Worm (Caenorhabditis elegans): Measurements from ENCODE around the gene gmps-1.
"Not testable (repeated sequence)": the region's sequence is repeated elsewhere in the genome, so short reads cannot be mapped to it uniquely, and the experiment has no call there.

Gene gmps-1

ce11 chrII:10868670-10869246 is at the start of gene gmps-1, which contains the start of gene cap-2:
Gene gmps-1 (minus strand): TSS chrII:10868720.
Gene cap-2 (plus strand): TSS chrII:10869196.
- TF ChIP-seq ztf-23 (GFP tag; IDR thresholded peaks at IDR 0.05) (peak; percentile 59; the same call in 1 of the 2 replicates), cog-1 (tag; optimal IDR thresholded peaks at IDR 0.05) (peak; percentile 64), klf-2 (GFP tag; conservative IDR thresholded peaks at IDR 0.05) (no peak), T22C8.4 (GFP tag; IDR thresholded peaks at IDR 0.05) (peak; percentile 86), flt-1 (GFP tag; IDR thresholded peaks at IDR 0.05) (peak; percentile 76), med-1 (GFP tag; optimal IDR thresholded peaks at IDR 0.05; ENCODE audit: insufficient read depth) (no peak)

- TF ChIP-seq med-1 (GFP tag; optimal IDR thresholded peaks at IDR 0.05; ENCODE audit: insufficient read depth) = no peak
Measured at ce11 chrII:10917174-10917573, 48.7 kb upstream of the gmps-1 start, which contains the start of gene F44F4.10. Gene F44F4.10 (minus strand): TSS chrII:10917274.

DNA sequence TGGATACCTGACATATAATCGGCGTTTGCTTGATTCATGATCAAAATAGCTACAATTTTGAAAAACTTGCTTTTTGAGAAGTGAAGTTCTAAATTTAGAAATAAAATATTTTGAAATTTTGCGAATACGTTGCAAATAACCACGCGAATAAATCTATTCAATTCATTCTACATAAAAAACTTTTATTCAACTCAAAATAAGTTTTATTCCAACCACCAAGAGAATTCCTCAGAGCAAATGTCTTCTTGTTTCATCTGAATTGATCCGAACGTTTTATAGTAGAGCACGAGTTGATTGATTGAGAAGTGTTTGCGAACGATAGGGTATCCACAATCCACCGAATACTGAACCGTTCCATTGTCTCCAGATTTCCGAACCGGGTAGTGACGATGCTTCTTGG is 47.2 kb upstream of the gmps-1 start, which contains the start of gene F44F4.9:
Gene F44F4.9, minus strand, starts transcription at position 101 of the 400 bp plus-strand sequence.
- TF ChIP-seq tab-1 (GFP tag; IDR thresholded peaks at IDR 0.05) (no peak), ref-1 (GFP tag; conservative IDR thresholded peaks at IDR 0.05) (no peak), ztf-23 (GFP tag; IDR thresholded peaks at IDR 0.05) (no peak), med-1 (GFP tag; optimal IDR thresholded peaks at IDR 0.05; ENCODE audit: insufficient read depth) (no peak), flt-1 (GFP tag; IDR thresholded peaks at IDR 0.05) (no peak), cog-1 (tag; optimal IDR thresholded peaks at IDR 0.05) (no peak), klf-2 (GFP tag; conservative IDR thresholded peaks at IDR 0.05) (no peak), T22C8.4 (GFP tag; IDR thresholded peaks at IDR 0.05) (no peak), ztf-29 (GFP tag; IDR thresholded peaks at IDR 0.05) (no peak)

DNA sequence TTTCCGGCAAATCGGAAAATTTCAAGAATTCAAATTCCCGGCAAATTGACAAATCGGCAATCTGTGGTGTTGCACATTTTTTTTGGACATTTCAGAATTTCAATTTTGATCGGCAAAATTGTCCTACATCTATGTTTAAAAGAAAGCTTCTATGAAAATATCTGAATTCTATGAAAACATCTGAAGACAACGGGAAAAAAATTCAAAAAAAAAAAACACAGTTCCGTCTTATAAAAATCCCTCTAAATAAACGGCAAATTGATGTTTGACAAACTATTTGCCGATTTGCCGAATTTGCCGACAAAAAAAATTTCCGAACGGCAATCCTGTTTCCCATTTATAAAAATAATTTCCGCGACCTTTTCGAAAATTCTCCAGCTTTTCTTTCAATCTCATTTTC is 45.8 kb upstream of the gmps-1 start, which contains the start of gene F44F4.15:
Gene F44F4.15, plus strand, starts transcription at position 301 of the 400 bp plus-strand sequence.
- TF ChIP-seq ref-1 (GFP tag; conservative IDR thresholded peaks at IDR 0.05) = no peak

- TF ChIP-seq tab-1 (GFP tag; IDR thresholded peaks at IDR 0.05) (no peak), ztf-29 (GFP tag; IDR thresholded peaks at IDR 0.05) (no peak), cog-1 (tag; optimal IDR thresholded peaks at IDR 0.05) (no peak), ztf-23 (GFP tag; IDR thresholded peaks at IDR 0.05) (no peak), T22C8.4 (GFP tag; IDR thresholded peaks at IDR 0.05) (no peak)
Measured at ce11 chrII:10912995-10913394, 44.5 kb upstream of the gmps-1 start.

- no peak for TF ChIP-seq T22C8.4 (GFP tag; IDR thresholded peaks at IDR 0.05)
- no peak for TF ChIP-seq cog-1 (tag; optimal IDR thresholded peaks at IDR 0.05)
- TF ChIP-seq ref-1 (GFP tag; conservative IDR thresholded peaks at IDR 0.05) = no peak
- TF ChIP-seq flt-1 (GFP tag; IDR thresholded peaks at IDR 0.05) = no peak
- no peak for TF ChIP-seq ztf-23 (GFP tag; IDR thresholded peaks at IDR 0.05)
- TF ChIP-seq klf-2 (GFP tag; conservative IDR thresholded peaks at IDR 0.05) = no peak
Measured at ce11 chrII:10910219-10910618, 41.7 kb upstream of the gmps-1 start, which contains the start of gene sra-11. Gene sra-11 (minus strand): TSS chrII:10910319.

ce11 chrII:10904379-10904778 is 35.9 kb upstream of the gmps-1 start, which contains the start of gene sra-12:
Gene sra-12 (minus strand): TSS chrII:10904479.
- TF ChIP-seq med-1 (GFP tag; optimal IDR thresholded peaks at IDR 0.05; ENCODE audit: insufficient read depth); cog-1 (tag; optimal IDR thresholded peaks at IDR 0.05); klf-2 (GFP tag; conservative IDR thresholded peaks at IDR 0.05): not testable (repeated sequence)

- TF ChIP-seq ztf-23 (GFP tag; IDR thresholded peaks at IDR 0.05) (no peak), med-1 (GFP tag; optimal IDR thresholded peaks at IDR 0.05; ENCODE audit: insufficient read depth) (no peak), tab-1 (GFP tag; IDR thresholded peaks at IDR 0.05) (no peak), ztf-29 (GFP tag; IDR thresholded peaks at IDR 0.05) (no peak), ref-1 (GFP tag; conservative IDR thresholded peaks at IDR 0.05) (no peak)
Measured at ce11 chrII:10902104-10902503, 33.6 kb upstream of the gmps-1 start, which contains the start of gene gly-1. Gene gly-1 (minus strand): TSS chrII:10902204.

DNA sequence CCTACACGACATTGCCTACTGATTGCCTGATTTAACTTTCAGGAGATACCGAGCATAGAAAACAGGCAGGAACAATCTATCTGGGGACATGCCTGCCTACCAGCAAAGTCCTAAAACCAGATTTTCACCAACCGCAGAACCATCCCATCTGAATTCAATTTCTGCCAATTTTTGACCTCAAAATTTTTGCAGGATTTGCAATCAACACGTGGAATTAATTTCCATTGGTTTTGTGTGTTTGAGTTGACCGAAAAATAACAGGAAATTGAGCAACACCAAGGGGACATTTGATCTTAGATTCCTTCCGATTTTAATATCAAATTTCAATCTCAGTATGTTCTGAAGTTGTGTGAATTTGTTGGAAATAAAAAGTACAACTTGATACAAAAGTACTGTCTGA is 30.5 kb upstream of the gmps-1 start:
- TF ChIP-seq flt-1 (GFP tag; IDR thresholded peaks at IDR 0.05) = no peak
- TF ChIP-seq cog-1 (tag; optimal IDR thresholded peaks at IDR 0.05) = no peak
- TF ChIP-seq ztf-29 (GFP tag; IDR thresholded peaks at IDR 0.05) = no peak
- no peak for TF ChIP-seq T22C8.4 (GFP tag; IDR thresholded peaks at IDR 0.05)
- no peak for TF ChIP-seq ztf-23 (GFP tag; IDR thresholded peaks at IDR 0.05)
- TF ChIP-seq med-1 (GFP tag; optimal IDR thresholded peaks at IDR 0.05; ENCODE audit: insufficient read depth) = no peak
- TF ChIP-seq tab-1 (GFP tag; IDR thresholded peaks at IDR 0.05) = no peak
- no peak for TF ChIP-seq klf-2 (GFP tag; conservative IDR thresholded peaks at IDR 0.05)
- no peak for TF ChIP-seq ref-1 (GFP tag; conservative IDR thresholded peaks at IDR 0.05)

DNA sequence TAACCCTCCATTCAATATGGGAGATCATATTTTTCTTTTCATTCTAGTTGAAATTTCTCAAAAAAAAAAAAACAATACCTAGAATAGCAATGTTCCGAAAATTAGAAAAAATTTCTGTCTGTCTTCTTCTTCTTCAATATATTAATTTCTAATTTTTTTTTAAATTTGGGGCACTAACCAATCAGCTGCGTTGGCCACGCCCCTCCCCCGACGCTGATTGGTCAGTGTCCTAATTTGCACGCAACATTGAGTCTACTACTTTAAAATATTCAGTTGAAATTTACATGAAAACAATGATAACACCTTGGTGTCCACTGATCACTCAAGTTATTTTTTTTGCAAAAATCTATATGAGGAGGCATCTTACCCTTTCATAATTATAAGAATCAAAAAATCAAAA is 27.4 kb upstream of the gmps-1 start:
- TF ChIP-seq ztf-23 (GFP tag; IDR thresholded peaks at IDR 0.05) (no peak), T22C8.4 (GFP tag; IDR thresholded peaks at IDR 0.05) (no peak), cog-1 (tag; optimal IDR thresholded peaks at IDR 0.05) (no peak), ref-1 (GFP tag; conservative IDR thresholded peaks at IDR 0.05) (no peak), tab-1 (GFP tag; IDR thresholded peaks at IDR 0.05) (no peak), med-1 (GFP tag; optimal IDR thresholded peaks at IDR 0.05; ENCODE audit: insufficient read depth) (no peak), flt-1 (GFP tag; IDR thresholded peaks at IDR 0.05) (no peak), ztf-29 (GFP tag; IDR thresholded peaks at IDR 0.05) (no peak), klf-2 (GFP tag; conservative IDR thresholded peaks at IDR 0.05) (no peak)

DNA sequence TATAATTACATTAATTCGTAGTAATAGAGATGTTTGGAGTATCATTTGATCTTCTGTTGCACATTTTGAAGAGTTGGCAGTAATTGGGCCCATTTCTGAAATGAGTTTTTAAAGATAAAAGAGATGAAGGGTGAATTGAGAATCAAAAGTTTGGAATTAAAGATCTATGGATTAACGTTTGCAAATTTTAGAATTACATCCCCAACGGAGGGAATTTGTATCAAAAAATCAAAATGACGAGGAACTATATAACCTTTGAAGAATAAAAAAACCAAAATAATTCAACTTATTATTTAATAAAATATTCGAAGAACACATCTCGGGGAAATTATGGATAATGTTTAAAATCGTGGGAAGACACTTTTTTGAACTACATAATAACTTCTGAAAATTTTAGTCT is 26.5 kb upstream of the gmps-1 start, which contains the start of gene sra-10:
Gene sra-10, minus strand, starts transcription at position 101 of the 400 bp plus-strand sequence.
- TF ChIP-seq ref-1 (GFP tag; conservative IDR thresholded peaks at IDR 0.05) (no peak), ztf-29 (GFP tag; IDR thresholded peaks at IDR 0.05) (no peak), flt-1 (GFP tag; IDR thresholded peaks at IDR 0.05) (no peak)

Measured in whole organism, midembryonic.